Fruit fly (Drosophila melanogaster) whole organism, pupa: ENCODE data around the gene Mccc1.

Experiments
- CG10348 ChIP-seq: fragments of 200-800 bp; sonication (Bioruptor generic); IDR thresholded peaks from 2 replicates; pipeline ENCODE4 v1.3.6; 2022; ENCODE audit warnings: missing biosample characterization, missing genetic modification characterization
- CG12605 ChIP-seq: fragments of 200-800 bp; sonication (Bioruptor generic); IDR thresholded peaks from 2 replicates; pipeline ENCODE4 v1.3.6; 2022; ENCODE audit warnings: missing biosample characterization, missing genetic modification characterization
- CG13204 ChIP-seq: fragments of 200-800 bp; sonication (Bioruptor generic); optimal IDR thresholded peaks from 2 replicates; lab custom pipeline; 2018; ENCODE audit warnings: missing biosample characterization, mild to moderate bottlenecking, missing genetic modification characterization, moderate library complexity
- CG14655 ChIP-seq: fragments of 200-800 bp; sonication (Bioruptor generic); optimal IDR thresholded peaks from 3 replicates; lab custom pipeline; 2017; ENCODE audit warnings: mild to moderate bottlenecking, missing biosample characterization, missing genetic modification reagents, missing genetic modification characterization
- CG15710 ChIP-seq: fragments of 200-800 bp; sonication (Bioruptor generic); optimal IDR thresholded peaks from 2 replicates; lab custom pipeline; 2018; ENCODE audit warnings: missing biosample characterization, mild to moderate bottlenecking, missing genetic modification characterization, moderate library complexity
- CG17806 ChIP-seq: fragments of 200-800 bp; sonication (Bioruptor generic); optimal IDR thresholded peaks from 2 replicates; lab custom pipeline; 2018; ENCODE audit warnings: missing biosample characterization, mild to moderate bottlenecking, missing genetic modification characterization, moderate library complexity
- CG32121 ChIP-seq: fragments of 200-800 bp; sonication (Bioruptor generic); IDR thresholded peaks from 2 replicates; pipeline ENCODE4 v1.3.6; 2022; ENCODE audit warnings: missing biosample characterization, missing genetic modification characterization
- CG34367 ChIP-seq: fragments of 200-800 bp; sonication (Bioruptor generic); optimal IDR thresholded peaks from 2 replicates; lab custom pipeline; 2018; ENCODE audit warnings: missing biosample characterization, mild to moderate bottlenecking, missing genetic modification characterization
- CG4496 ChIP-seq: fragments of 200-800 bp; sonication (Bioruptor generic); IDR thresholded peaks from 3 replicates; pipeline ENCODE4 v1.3.6; 2022; ENCODE audit warnings: missing biosample characterization, missing genetic modification characterization
- CG8159 ChIP-seq: fragments of 200-800 bp; sonication (Bioruptor generic); optimal IDR thresholded peaks from 3 replicates; lab custom pipeline; 2018; ENCODE audit warnings: missing biosample characterization, mild to moderate bottlenecking, missing genetic modification characterization, moderate library complexity
- CG8301 ChIP-seq: fragments of 200-800 bp; sonication (Bioruptor generic); optimal IDR thresholded peaks from 2 replicates; lab custom pipeline; 2018; ENCODE audit warnings: missing biosample characterization, mild to moderate bottlenecking, missing genetic modification characterization
- CG9948 ChIP-seq: fragments of 200-800 bp; sonication (Bioruptor generic); optimal IDR thresholded peaks from 2 replicates; lab custom pipeline; 2018; ENCODE audit warnings: missing biosample characterization, mild to moderate bottlenecking, missing genetic modification characterization, moderate library complexity
- D1 ChIP-seq: fragments of 200-800 bp; sonication (Bioruptor generic); optimal IDR thresholded peaks from 2 replicates; lab custom pipeline; 2018; ENCODE audit warnings: missing biosample characterization, mild to moderate bottlenecking, missing genetic modification characterization, moderate library complexity
- EcR ChIP-seq: fragments of 200-800 bp; sonication (Bioruptor generic); optimal IDR thresholded peaks from 3 replicates; lab custom pipeline; 2019; ENCODE audit warnings: missing biosample characterization, missing genetic modification characterization, mild to moderate bottlenecking, moderate library complexity, missing genetic modification reagents
- Ets98B ChIP-seq: fragments of 200-800 bp; sonication (Bioruptor generic); IDR thresholded peaks from 2 replicates; pipeline ENCODE4 v1.3.6; 2022; ENCODE audit warnings: missing biosample characterization, missing genetic modification characterization
- Pif1A ChIP-seq: fragments of 200-800 bp; sonication (Bioruptor generic); optimal IDR thresholded peaks from 3 replicates; lab custom pipeline; 2016; ENCODE audit warnings: missing biosample characterization, missing genetic modification characterization
- Pif1B ChIP-seq: fragments of 200-800 bp; sonication (Bioruptor generic); optimal IDR thresholded peaks from 3 replicates; lab custom pipeline; 2016; ENCODE audit warnings: missing biosample characterization, missing genetic modification characterization
- Snoo ChIP-seq: fragments of 200-800 bp; sonication (Bioruptor generic); optimal IDR thresholded peaks from 3 replicates; lab custom pipeline; 2017; ENCODE audit warnings: missing biosample characterization, mild to moderate bottlenecking, missing genetic modification characterization, inconsistent platforms
- fd96Ca ChIP-seq: fragments of 200-800 bp; sonication (Bioruptor generic); IDR thresholded peaks from 3 replicates; pipeline ENCODE4 v1.3.6; 2022; ENCODE audit warnings: missing biosample characterization, missing genetic modification characterization
- gl ChIP-seq: fragments of 200-800 bp; sonication (Bioruptor generic); optimal IDR thresholded peaks from 2 replicates; lab custom pipeline; 2018; ENCODE audit warnings: missing biosample characterization, mild to moderate bottlenecking, missing genetic modification characterization
- rn ChIP-seq: fragments of 200-800 bp; sonication (Bioruptor generic); IDR thresholded peaks from 2 replicates; pipeline ENCODE4 v1.3.6; 2022; ENCODE audit warnings: missing biosample characterization, missing genetic modification characterization

Gene Mccc1

dm6 chr3R:31748093-31748996 is 45.4 kb downstream of the Mccc1 start:
- TF ChIP-seq Snoo (tag; lab: Kevin White, UChicago), result no peak
- TF ChIP-seq gl (tag; lab: Kevin White, UChicago), result peak; percentile 79
- peak; percentile 4 for TF ChIP-seq CG9948 (tag; lab: Kevin White, UChicago)
- TF ChIP-seq CG12605, result no peak
- peak; percentile 47 for TF ChIP-seq CG15710 (tag; lab: Kevin White, UChicago)
- no peak for TF ChIP-seq CG14655 (GFP tag; lab: Kevin White, UChicago)
- peak; percentile 55 for TF ChIP-seq Pif1B (GFP tag; lab: Kevin White, UChicago)
- peak; percentile 15 for TF ChIP-seq CG17806 (tag; lab: Kevin White, UChicago)
- peak; percentile 93 for TF ChIP-seq CG13204
- peak; percentile 38 for TF ChIP-seq Pif1A
- peak; percentile 37 for TF ChIP-seq CG34367
- TF ChIP-seq CG8301 (tag; lab: Kevin White, UChicago), result peak; percentile 48
- peak; percentile 69 for TF ChIP-seq EcR (GFP tag; lab: Kevin White, UChicago)

- TF ChIP-seq CG14655 (GFP tag; lab: Kevin White, UChicago) (no peak), CG8301 (tag; lab: Kevin White, UChicago) (no peak), rn (GFP tag; lab: Robert Waterston, UW) (no peak), CG10348 (GFP tag; lab: Robert Waterston, UW) (no peak), Snoo (tag; lab: Kevin White, UChicago) (no peak), fd96Ca (GFP tag; lab: Robert Waterston, UW) (no peak), CG13204 (no peak), Pif1B (GFP tag; lab: Kevin White, UChicago) (no peak), CG34367 (no peak), CG4496 (GFP tag; lab: Robert Waterston, UW) (no peak), CG8159 (tag; lab: Kevin White, UChicago) (no peak), D1 (no peak)
- TF ChIP-seq, all 21 proteins: peak for 0
Observed at dm6 chr3R:31747429-31748048, 46.2 kb downstream of the Mccc1 start, which contains the start of the genes nero and CG1910. Gene nero, minus strand, starts transcription at chr3R:31747558. Gene CG1910, plus strand, starts transcription at chr3R:31747643.

- peak; percentile 5 for TF ChIP-seq CG15710 (tag; lab: Kevin White, UChicago)
- TF ChIP-seq D1, result no peak
- peak; percentile 26 for TF ChIP-seq Pif1B (GFP tag; lab: Kevin White, UChicago)
- no peak for TF ChIP-seq CG34367
- no peak for TF ChIP-seq Ets98B (GFP tag; lab: Robert Waterston, UW)
- TF ChIP-seq EcR (GFP tag; lab: Kevin White, UChicago), result peak; percentile 62
- no peak for TF ChIP-seq CG32121 (GFP tag; lab: Robert Waterston, UW)
- TF ChIP-seq gl (tag; lab: Kevin White, UChicago), result no peak
- no peak for TF ChIP-seq CG8159 (tag; lab: Kevin White, UChicago)
- TF ChIP-seq fd96Ca (GFP tag; lab: Robert Waterston, UW), result 0 out of 3 replicates have a peak, but pooled peaks have one; percentile 36
- TF ChIP-seq CG8301 (tag; lab: Kevin White, UChicago), result peak; percentile 9
- TF ChIP-seq Snoo (tag; lab: Kevin White, UChicago), result peak; percentile 33
- no peak for TF ChIP-seq CG13204
Observed at dm6 chr3R:31745629-31746081, 48.1 kb downstream of the Mccc1 start, which contains the start of gene awd. Gene awd, minus strand, starts transcription at chr3R:31746077.

dm6 chr3R:31744044-31744652 is 49.6 kb downstream of the Mccc1 start, which contains the start of gene CG1896:
Gene CG1896, plus strand, starts transcription at chr3R:31744282.
- TF ChIP-seq CG14655 (GFP tag; lab: Kevin White, UChicago), result no peak
- no peak for TF ChIP-seq CG10348 (GFP tag; lab: Robert Waterston, UW)
- peak; percentile 24 for TF ChIP-seq CG9948 (tag; lab: Kevin White, UChicago)
- peak; percentile 21 for TF ChIP-seq CG34367
- TF ChIP-seq CG8301 (tag; lab: Kevin White, UChicago), result peak; percentile 40
- TF ChIP-seq Snoo (tag; lab: Kevin White, UChicago), result peak; percentile 65
- peak; percentile 54 for TF ChIP-seq CG8159 (tag; lab: Kevin White, UChicago)
- TF ChIP-seq EcR (GFP tag; lab: Kevin White, UChicago), result no peak
- peak; percentile 23; the same call in 1 of the 2 replicates for TF ChIP-seq CG12605
- peak; percentile 51 for TF ChIP-seq CG32121 (GFP tag; lab: Robert Waterston, UW)
- peak; percentile 51 for TF ChIP-seq CG15710 (tag; lab: Kevin White, UChicago)
- peak; percentile 62 for TF ChIP-seq Pif1A
- peak; percentile 52; the same call in 1 of the 2 replicates for TF ChIP-seq rn (GFP tag; lab: Robert Waterston, UW)
- peak; percentile 43 for TF ChIP-seq CG17806 (tag; lab: Kevin White, UChicago)
- TF ChIP-seq CG4496 (GFP tag; lab: Robert Waterston, UW), result peak; percentile 88
- TF ChIP-seq Ets98B (GFP tag; lab: Robert Waterston, UW), result peak; percentile 70
- TF ChIP-seq fd96Ca (GFP tag; lab: Robert Waterston, UW), result peak; percentile 83
- no peak for TF ChIP-seq D1
- TF ChIP-seq Pif1B (GFP tag; lab: Kevin White, UChicago), result peak; percentile 75
- TF ChIP-seq, all 21 proteins: peak for 15
